Worm (Caenorhabditis elegans): ENCODE measurements around the gene F09F9.5.

Gene F09F9.5

DNA sequence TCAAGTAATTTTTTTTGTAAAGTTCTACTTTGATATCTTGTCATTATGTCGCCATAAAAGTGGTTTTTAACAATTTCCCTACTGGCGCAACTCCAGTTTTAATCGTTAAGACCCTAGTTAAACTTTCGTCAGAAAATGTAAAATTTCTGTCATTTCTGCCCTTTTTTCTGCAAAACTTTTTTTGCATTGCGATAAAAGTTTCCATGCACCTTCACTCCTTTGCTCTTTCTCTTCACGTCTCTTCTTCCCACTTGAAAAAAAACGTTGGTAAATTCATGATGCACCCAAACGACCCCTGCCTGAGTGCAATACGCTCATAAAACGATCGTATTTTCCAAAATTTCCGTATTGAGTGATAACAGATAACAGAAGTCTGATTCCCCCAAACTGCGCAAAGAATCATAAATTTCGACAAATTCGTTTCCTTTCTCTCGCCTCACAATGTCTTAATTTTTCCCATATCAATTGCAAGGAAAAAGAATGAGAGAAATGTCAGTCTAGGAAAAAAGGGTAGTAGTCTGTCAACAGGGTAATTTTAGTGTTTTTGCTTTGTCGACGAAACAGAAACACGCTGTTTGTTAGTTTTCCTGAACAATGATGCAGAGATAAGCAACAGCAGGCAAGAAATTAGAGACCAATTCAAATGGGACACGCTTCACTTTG is 23.2 kb downstream of the F09F9.5 start:
- no peak for TF ChIP-seq ZK546.5 (tag; optimal IDR thresholded peaks at IDR 0.05)
- no peak for TF ChIP-seq nhr-28 (tag; optimal IDR thresholded peaks at IDR 0.05)
- TF ChIP-seq ztf-11 (tag; optimal IDR thresholded peaks at IDR 0.05) = no peak
- no peak for TF ChIP-seq pqm-1 (tag; optimal IDR thresholded peaks at IDR 0.05)
- no peak for TF ChIP-seq R02D3.7 (tag; optimal IDR thresholded peaks at IDR 0.05)
- TF ChIP-seq elt-3 (tag; optimal IDR thresholded peaks at IDR 0.05) = peak in 1 of 3 experiments; percentile 68
- no peak for TF ChIP-seq lin-15B (tag; optimal IDR thresholded peaks at IDR 0.05)
- TF ChIP-seq zag-1 (tag; optimal IDR thresholded peaks at IDR 0.05) = no peak
- no peak for TF ChIP-seq aly-2 (tag; optimal IDR thresholded peaks at IDR 0.05)
- TF ChIP-seq hmg-11 (tag; optimal IDR thresholded peaks at IDR 0.05) = no peak
- no peak for TF ChIP-seq ceh-9 (tag; optimal IDR thresholded peaks at IDR 0.05)
- no peak for TF ChIP-seq ceh-28 (tag; optimal IDR thresholded peaks at IDR 0.05)
- peak; percentile 23 for TF ChIP-seq elt-2 (tag; optimal IDR thresholded peaks at IDR 0.05)
- no peak for TF ChIP-seq lsy-12 (tag; optimal IDR thresholded peaks at IDR 0.05)
- no peak for TF ChIP-seq eor-1 (tag; optimal IDR thresholded peaks at IDR 0.05)
- no peak for TF ChIP-seq nhr-12 (tag; optimal IDR thresholded peaks at IDR 0.05)
- TF ChIP-seq nhr-237 (tag; optimal IDR thresholded peaks at IDR 0.05) = no peak
- no peak for TF ChIP-seq nhr-77 (tag; optimal IDR thresholded peaks at IDR 0.05)
- TF ChIP-seq sea-2 (GFP tag; optimal IDR thresholded peaks at IDR 0.05) = no peak
- no peak for TF ChIP-seq mml-1 (tag; optimal IDR thresholded peaks at IDR 0.05)
- peak; percentile 35 for TF ChIP-seq jun-1 (tag; optimal IDR thresholded peaks at IDR 0.05)
- no peak for TF ChIP-seq unc-39 (tag; optimal IDR thresholded peaks at IDR 0.05)
- TF ChIP-seq nhr-11 (tag; optimal IDR thresholded peaks at IDR 0.05) = no peak
- no peak for TF ChIP-seq fkh-10 (GFP tag; optimal IDR thresholded peaks at IDR 0.05)
- no peak for TF ChIP-seq egl-27 (tag; optimal IDR thresholded peaks at IDR 0.05)
- TF ChIP-seq nhr-67 (tag; optimal IDR thresholded peaks at IDR 0.05) = no peak
- no peak for TF ChIP-seq ceh-16 (tag; optimal IDR thresholded peaks at IDR 0.05)
- no peak for TF ChIP-seq fos-1 (tag; optimal IDR thresholded peaks at IDR 0.05)
- TF ChIP-seq nhr-76 (tag; optimal IDR thresholded peaks at IDR 0.05) = no peak
- peak; percentile 40 for TF ChIP-seq mdl-1 (tag; optimal IDR thresholded peaks at IDR 0.05)
- TF ChIP-seq ceh-82 (tag; optimal IDR thresholded peaks at IDR 0.05) = no peak
- peak; percentile 23 for TF ChIP-seq nfya-1 (tag; optimal IDR thresholded peaks at IDR 0.05; ENCODE audit: insufficient read depth)
- peak; percentile 33 for TF ChIP-seq nhr-25 (tag; optimal IDR thresholded peaks at IDR 0.05)
- peak; percentile 61 for TF ChIP-seq ama-1 (optimal IDR thresholded peaks at IDR 0.05)
- TF ChIP-seq skn-1 (tag; optimal IDR thresholded peaks at IDR 0.05) = no peak
- peak; percentile 33 for TF ChIP-seq nhr-23 (tag; optimal IDR thresholded peaks at IDR 0.05)
- TF ChIP-seq pha-4 (tag; optimal IDR thresholded peaks at IDR 0.05) = no peak
- TF ChIP-seq nhr-43 (tag; optimal IDR thresholded peaks at IDR 0.05; ENCODE audit: poor library complexity, severe bottlenecking) = no peak
- TF ChIP-seq fkh-2 (tag; optimal IDR thresholded peaks at IDR 0.05) = no peak
- no peak for TF ChIP-seq snpc-4 (tag; optimal IDR thresholded peaks at IDR 0.05)
- TF ChIP-seq elt-1 (tag; optimal IDR thresholded peaks at IDR 0.05) = no peak
- no peak for TF ChIP-seq tbx-2 (tag; optimal IDR thresholded peaks at IDR 0.05)
- TF ChIP-seq unc-62 (GFP tag; optimal IDR thresholded peaks at IDR 0.05) = no peak
- peak; percentile 79 for TF ChIP-seq egl-5 (tag; optimal IDR thresholded peaks at IDR 0.05)
- TF ChIP-seq ztf-4 (tag; optimal IDR thresholded peaks at IDR 0.05) = no peak
- TF ChIP-seq lin-39 (tag; optimal IDR thresholded peaks at IDR 0.05) = no peak
- no peak for TF ChIP-seq daf-12 (tag; optimal IDR thresholded peaks at IDR 0.05)
